Fruit fly (Drosophila melanogaster) whole organism, embryonic: ENCODE data around the gene tra.

Source experiments
- BtbVII ChIP-seq: fragments of 200-800 bp; sonication (Bioruptor generic); optimal IDR thresholded peaks from 3 replicates; lab custom pipeline; 2017; ENCODE audit warnings: missing biosample characterization, mild to moderate bottlenecking, missing genetic modification characterization
- CG10147 ChIP-seq: fragments of 200-800 bp; sonication (Bioruptor generic); optimal IDR thresholded peaks from 2 replicates; lab custom pipeline; 2019; ENCODE audit warnings: missing biosample characterization, mild to moderate bottlenecking, missing genetic modification characterization, moderate library complexity
- CG10543 ChIP-seq: fragments of 200-800 bp; sonication (Bioruptor generic); optimal IDR thresholded peaks from 3 replicates; lab custom pipeline; 2017; ENCODE audit warnings: missing biosample characterization, mild to moderate bottlenecking, missing genetic modification characterization, moderate library complexity
- CG12299 ChIP-seq: fragments of 200-800 bp; sonication (Bioruptor generic); optimal IDR thresholded peaks from 2 replicates; lab custom pipeline; 2018; ENCODE audit warnings: missing biosample characterization, mild to moderate bottlenecking, missing genetic modification characterization
- CG1602 ChIP-seq: fragments of 200-800 bp; sonication (Bioruptor generic); optimal IDR thresholded peaks from 3 replicates; lab custom pipeline; 2016; ENCODE audit warnings: missing biosample characterization, missing genetic modification characterization
- CG17328 ChIP-seq: fragments of 200-800 bp; sonication (Bioruptor generic); IDR thresholded peaks from 2 replicates; pipeline ENCODE4 v1.3.6; 2022; ENCODE audit warnings: missing biosample characterization, missing genetic modification characterization
- CG17802 ChIP-seq: fragments of 200-800 bp; sonication (Bioruptor generic); optimal IDR thresholded peaks from 2 replicates; lab custom pipeline; 2018; ENCODE audit warnings: missing biosample characterization, mild to moderate bottlenecking, missing genetic modification characterization, moderate library complexity
- CG2889 ChIP-seq: fragments of 200-800 bp; sonication (Bioruptor generic); IDR thresholded peaks from 3 replicates; pipeline ENCODE4 v1.3.6; 2022; ENCODE audit warnings: missing biosample characterization, missing genetic modification characterization
- CG3281 ChIP-seq: fragments of 200-800 bp; sonication (Bioruptor generic); optimal IDR thresholded peaks from 3 replicates; lab custom pipeline; 2017; ENCODE audit warnings: missing biosample characterization, mild to moderate bottlenecking, missing genetic modification characterization
- CG3847 ChIP-seq: fragments of 200-800 bp; sonication (Bioruptor generic); IDR thresholded peaks from 2 replicates; pipeline ENCODE4 v1.3.6; 2022; ENCODE audit warnings: missing biosample characterization, missing genetic modification characterization
- CG42726 ChIP-seq: fragments of 200-800 bp; sonication (Bioruptor generic); IDR thresholded peaks from 2 replicates; pipeline ENCODE4 v1.3.6; 2022; ENCODE audit warnings: missing biosample characterization, missing genetic modification characterization; ENCODE audit not compliant: partially characterized antibody
- CG4730 ChIP-seq: fragments of 200-800 bp; sonication (Bioruptor generic); IDR thresholded peaks from 2 replicates; pipeline ENCODE4 v1.3.6; 2022; ENCODE audit warnings: missing biosample characterization, missing genetic modification characterization
- CG6765 ChIP-seq: fragments of 200-800 bp; sonication (Bioruptor generic); optimal IDR thresholded peaks from 3 replicates; lab custom pipeline; 2017; ENCODE audit warnings: missing biosample characterization, mild to moderate bottlenecking, missing genetic modification characterization
- CG7556 ChIP-seq: fragments of 200-800 bp; sonication (Bioruptor generic); optimal IDR thresholded peaks from 2 replicates; lab custom pipeline; 2017; ENCODE audit warnings: missing biosample characterization, mild to moderate bottlenecking, missing genetic modification characterization
- CTCF ChIP-seq: fragments of 200-800 bp; sonication (Bioruptor generic); optimal IDR thresholded peaks from 2 replicates; lab custom pipeline; 2017; ENCODE audit warnings: missing biosample characterization, mild to moderate bottlenecking, missing genetic modification characterization, moderate library complexity
- Dfd ChIP-seq, 2 experiments: fragments of >200 bp; optimal IDR thresholded peaks; 2 replicates each; lab custom pipeline; 2017; ENCODE audit warnings: missing biosample characterization in 2 of 2, missing genetic modification characterization in 2 of 2
- Doc2 ChIP-seq: fragments of 200-800 bp; sonication (Bioruptor generic); IDR thresholded peaks from 2 replicates; pipeline ENCODE4 v1.3.6; 2022; ENCODE audit warnings: missing biosample characterization, missing genetic modification characterization
- Ets65A ChIP-seq: fragments of 200-800 bp; sonication (Bioruptor generic); peaks from one replicate; lab custom pipeline; 2016; ENCODE audit warnings: missing biosample characterization, missing genetic modification characterization
- Gug ChIP-seq: fragments of 200-800 bp; sonication (Bioruptor generic); IDR thresholded peaks from 4 replicates; pipeline ENCODE4 v1.3.6; 2022; ENCODE audit warnings: missing biosample characterization, missing genetic modification characterization
- HHEX ChIP-seq: fragments of 200-800 bp; sonication (Bioruptor generic); optimal IDR thresholded peaks from 3 replicates; lab custom pipeline; 2017; ENCODE audit warnings: missing biosample characterization, mild to moderate bottlenecking, missing genetic modification characterization, missing genetic modification reagents
- HLH3B ChIP-seq: fragments of 200-800 bp; sonication (Bioruptor generic); IDR thresholded peaks from 2 replicates; pipeline ENCODE4 v1.3.6; 2022; ENCODE audit warnings: missing biosample characterization, missing genetic modification characterization
- Hmx ChIP-seq: fragments of 200-800 bp; sonication (Bioruptor generic); optimal IDR thresholded peaks from 2 replicates; lab custom pipeline; 2016; ENCODE audit warnings: missing biosample characterization, missing genetic modification characterization
- Hsf ChIP-seq: fragments of 200-800 bp; sonication (Bioruptor generic); optimal IDR thresholded peaks from 3 replicates; lab custom pipeline; 2016; ENCODE audit warnings: missing biosample characterization, missing genetic modification characterization
- Lhr ChIP-seq: fragments of 200-800 bp; sonication (Bioruptor generic); optimal IDR thresholded peaks from 3 replicates; lab custom pipeline; 2017; ENCODE audit warnings: mild to moderate bottlenecking, missing biosample characterization, missing genetic modification reagents, missing genetic modification characterization
- Myb ChIP-seq: fragments of 200-800 bp; sonication (Bioruptor generic); optimal IDR thresholded peaks from 2 replicates; lab custom pipeline; 2016; ENCODE audit warnings: missing biosample characterization, missing genetic modification characterization
- Oaz ChIP-seq: fragments of 200-800 bp; sonication (Bioruptor generic); IDR thresholded peaks from 2 replicates; pipeline ENCODE4 v1.3.6; 2022; ENCODE audit warnings: missing biosample characterization, missing genetic modification characterization
- Opbp ChIP-seq: fragments of 200-800 bp; sonication (Bioruptor generic); IDR thresholded peaks from 3 replicates; pipeline ENCODE4 v1.3.6; 2022; ENCODE audit warnings: missing biosample characterization, missing genetic modification characterization; ENCODE audit not compliant: partially characterized antibody
- Pdp1 ChIP-seq, 2 experiments: fragments of 200-800 bp; sonication (Bioruptor generic); optimal IDR thresholded peaks; 3 replicates each; lab custom pipeline; 2016; ENCODE audit warnings: missing biosample characterization in 2 of 2, missing genetic modification characterization in 2 of 2, mild to moderate bottlenecking in 1 of 2, moderate library complexity in 1 of 2
- Sry-β ChIP-seq: fragments of 200-800 bp; sonication (Bioruptor generic); optimal IDR thresholded peaks from 2 replicates; lab custom pipeline; 2018; ENCODE audit warnings: missing biosample characterization, mild to moderate bottlenecking, missing genetic modification characterization, moderate library complexity
- Sry-δ ChIP-seq: fragments of 200-800 bp; sonication (Bioruptor generic); optimal IDR thresholded peaks from 2 replicates; lab custom pipeline; 2016; ENCODE audit warnings: missing biosample characterization, missing genetic modification characterization
- TFAM ChIP-seq: fragments of 200-800 bp; sonication (Bioruptor generic); optimal IDR thresholded peaks from 2 replicates; lab custom pipeline; 2017; ENCODE audit warnings: missing biosample characterization, missing genetic modification characterization, inconsistent platforms
- ash1 ChIP-seq: fragments of 200-800 bp; sonication (Bioruptor generic); optimal IDR thresholded peaks from 2 replicates; lab custom pipeline; 2018; ENCODE audit warnings: missing biosample characterization, mild to moderate bottlenecking, missing genetic modification characterization
- dm ChIP-seq: fragments of 200-800 bp; sonication (Bioruptor generic); optimal IDR thresholded peaks from 3 replicates; lab custom pipeline; 2016; ENCODE audit warnings: missing biosample characterization, missing genetic modification characterization
- dysf ChIP-seq: fragments of 200-800 bp; sonication (Bioruptor generic); IDR thresholded peaks from 3 replicates; pipeline ENCODE4 v1.3.6; 2022; ENCODE audit warnings: missing biosample characterization, missing genetic modification characterization
- ems ChIP-seq: fragments of 200-800 bp; sonication (Bioruptor generic); optimal IDR thresholded peaks from 3 replicates; lab custom pipeline; 2016; ENCODE audit warnings: missing biosample characterization, missing genetic modification characterization
- gcm2 ChIP-seq: fragments of 200-800 bp; sonication (Bioruptor generic); optimal IDR thresholded peaks from 2 replicates; lab custom pipeline; 2016; ENCODE audit warnings: missing biosample characterization, missing genetic modification characterization
- gfzf ChIP-seq: fragments of 200-800 bp; sonication (Bioruptor generic); optimal IDR thresholded peaks from 2 replicates; lab custom pipeline; 2016; ENCODE audit warnings: missing biosample characterization, mild to moderate bottlenecking, missing genetic modification characterization, moderate library complexity
- gsb ChIP-seq: fragments of 200-800 bp; sonication (Bioruptor generic); IDR thresholded peaks from 2 replicates; pipeline ENCODE4 v1.3.6; 2022; ENCODE audit warnings: missing biosample characterization, missing genetic modification characterization
- lilli ChIP-seq: fragments of 200-800 bp; sonication (Bioruptor generic); optimal IDR thresholded peaks from 3 replicates; lab custom pipeline; 2016; ENCODE audit warnings: missing biosample characterization, missing genetic modification characterization
- lov ChIP-seq, 2 experiments: fragments of 200-800 bp in 1 of 2; fragments of >200 bp in 1 of 2; sonication (Bioruptor generic) in 1 of 2; IDR thresholded peaks in 1 of 2; optimal IDR thresholded peaks in 1 of 2; 2 replicates in 1 of 2; 3 replicates in 1 of 2; pipeline versions ENCODE4 v1.3.6 to Lab custom; 2017 to 2022; ENCODE audit warnings: missing biosample characterization in 1 of 2, missing genetic modification characterization in 1 of 2
- mld ChIP-seq: fragments of 200-800 bp; sonication (Bioruptor generic); IDR thresholded peaks from 3 replicates; pipeline ENCODE4 v1.3.6; 2022; ENCODE audit warnings: missing biosample characterization, missing genetic modification characterization; ENCODE audit not compliant: partially characterized antibody
- nerfin-1 ChIP-seq: fragments of 200-800 bp; sonication (Bioruptor generic); optimal IDR thresholded peaks from 3 replicates; lab custom pipeline; 2019; ENCODE audit warnings: missing biosample characterization, mild to moderate bottlenecking, missing genetic modification characterization, moderate library complexity
- oc ChIP-seq: fragments of 200-800 bp; sonication (Bioruptor generic); optimal IDR thresholded peaks from 2 replicates; lab custom pipeline; 2018; ENCODE audit warnings: missing biosample characterization, mild to moderate bottlenecking, missing genetic modification characterization, moderate library complexity
- pan ChIP-seq, 4 experiments: fragments of >200 bp in 3 of 4; fragments of 200-800 bp in 1 of 4; sonication (Bioruptor generic) in 1 of 4; optimal IDR thresholded peaks in 3 of 4; IDR thresholded peaks in 1 of 4; 2 replicates each; pipeline versions ENCODE4 v1.3.6 to Lab custom; 2017 to 2022; ENCODE audit warnings: missing biosample characterization in 2 of 4, missing genetic modification characterization in 2 of 4, mixed read lengths in 1 of 4
- salm ChIP-seq: fragments of 200-800 bp; sonication (Bioruptor generic); optimal IDR thresholded peaks from 2 replicates; lab custom pipeline; 2018; ENCODE audit warnings: missing biosample characterization, mild to moderate bottlenecking, missing genetic modification characterization
- sob ChIP-seq: fragments of 200-800 bp; sonication (Bioruptor generic); IDR thresholded peaks from 2 replicates; pipeline ENCODE4 v1.3.6; 2022; ENCODE audit warnings: missing biosample characterization, missing genetic modification characterization
- trem ChIP-seq: fragments of 200-800 bp; optimal IDR thresholded peaks from 3 replicates; lab custom pipeline; 2019; ENCODE audit warnings: missing biosample characterization, mild to moderate bottlenecking, missing genetic modification characterization, moderate library complexity
- vvl ChIP-seq: fragments of 200-800 bp; sonication (Bioruptor generic); IDR thresholded peaks from 2 replicates; pipeline ENCODE4 v1.3.6; 2022; ENCODE audit warnings: missing biosample characterization, missing genetic modification characterization
- zen2 ChIP-seq: fragments of 200-800 bp; sonication (Bioruptor generic); IDR thresholded peaks from 3 replicates; pipeline ENCODE4 v1.3.6; 2022; ENCODE audit warnings: missing biosample characterization, missing genetic modification characterization; ENCODE audit not compliant: partially characterized antibody

Gene tra

dm6 chr3L:16574307-16574946 lies 16.4 kb downstream of the tra start, which contains the start of gene mbf1 (continued):
- TF ChIP-seq pan (optimal IDR thresholded peaks at IDR 0.05; lab: Kevin White, UChicago) (no peak), pan (GFP tag; optimal IDR thresholded peaks at IDR 0.05 in 1 of 2, IDR thresholded peaks at IDR 0.05 in 1 of 2) (no peak), Pdp1 (GFP tag; optimal IDR thresholded peaks at IDR 0.05; lab: Kevin White, UChicago) (peak in 1 of 2 experiments; percentile 39), Gug (GFP tag; lab: Robert Waterston, UW) (no peak), ems (GFP tag; lab: Kevin White, UChicago) (no peak), TFAM (GFP tag; lab: Kevin White, UChicago) (no peak), CG42726 (GFP tag; lab: Robert Waterston, UW) (0 out of 2 replicates have a peak, but pooled peaks have one; percentile 31), HLH3B (no peak), Myb (GFP tag; lab: Kevin White, UChicago) (peak; percentile 72), trem (tag; lab: Kevin White, UChicago) (peak; percentile 84), CG4730 (GFP tag; lab: Robert Waterston, UW) (no peak), gcm2 (no peak), nerfin-1 (peak; percentile 92), mld (GFP tag; lab: Robert Waterston, UW) (0 out of 3 replicates have a peak, but pooled peaks have one; percentile 13), vvl (GFP tag; lab: Robert Waterston, UW) (0 out of 2 replicates have a peak, but pooled peaks have one; percentile 34), CG12299 (tag; lab: Kevin White, UChicago) (no peak), CG2889 (GFP tag; lab: Robert Waterston, UW) (no peak), Ets65A (GFP tag; lab: Kevin White, UChicago) (peak; percentile 71), Oaz (GFP tag; lab: Robert Waterston, UW) (no peak), Dfd (GFP tag; optimal IDR thresholded peaks at IDR 0.05; lab: Kevin White, UChicago) (no peak), ash1 (GFP tag; lab: Kevin White, UChicago) (no peak), CG6765 (GFP tag; lab: Kevin White, UChicago) (no peak), salm (tag; lab: Kevin White, UChicago) (no peak), Lhr (GFP tag; lab: Kevin White, UChicago) (peak; percentile 50), CG10147 (GFP tag; lab: Kevin White, UChicago) (no peak), CG17802 (tag; lab: Kevin White, UChicago) (no peak), HHEX (no peak), CG10543 (GFP tag; lab: Kevin White, UChicago) (no peak), CG3281 (GFP tag; lab: Kevin White, UChicago) (no peak), Sry-β (GFP tag; lab: Kevin White, UChicago) (no peak), gsb (no peak), oc (tag; lab: Kevin White, UChicago) (peak; percentile 48), dysf (GFP tag; lab: Robert Waterston, UW) (no peak), CG3847 (GFP tag; lab: Robert Waterston, UW) (peak; percentile 45; the same call in 1 of the 2 replicates), Doc2 (GFP tag; lab: Robert Waterston, UW) (no peak), CG1602 (GFP tag; lab: Kevin White, UChicago) (no peak), zen2 (GFP tag; lab: Robert Waterston, UW) (no peak; the same call in 2 of the 3 replicates), Hmx (GFP tag; lab: Kevin White, UChicago) (no peak), Hsf (GFP tag; lab: Kevin White, UChicago) (peak; percentile 43), gfzf (GFP tag; lab: Kevin White, UChicago) (peak; percentile 97), sob (GFP tag; lab: Robert Waterston, UW) (no peak), CG7556 (no peak), dm (peak; percentile 19), lilli (GFP tag; lab: Kevin White, UChicago) (peak; percentile 53), lov (optimal IDR thresholded peaks at IDR 0.05; lab: Kevin White, UChicago) (no peak), lov (GFP tag; IDR thresholded peaks at IDR 0.05; lab: Robert Waterston, UW) (no peak), CG17328 (GFP tag; lab: Robert Waterston, UW) (no peak), BtbVII (GFP tag; lab: Kevin White, UChicago) (peak; percentile 15), Sry-δ (GFP tag; lab: Kevin White, UChicago) (peak; percentile 79), CTCF (GFP tag; lab: Kevin White, UChicago) (peak; percentile 32), Opbp (GFP tag; lab: Robert Waterston, UW) (no peak)
